Worm (Caenorhabditis elegans) whole organism, late embryonic: Measurements from ENCODE around the gene R12B2.7.

ENCODE experiments used
- ama-1 ChIP-seq: fragments of 150-350 bp; optimal IDR thresholded peaks from 2 replicates; lab custom pipeline; 2014
- hlh-30 ChIP-seq: sonication (generic microtip); optimal IDR thresholded peaks from 2 replicates; lab custom pipeline; 2017; ENCODE audit warnings: antibody characterized with exemption, missing genetic modification characterization, missing compliant biosample characterization; ENCODE audit not compliant: insufficient read depth
- pha-4 ChIP-seq: fragments of 150-350 bp; optimal IDR thresholded peaks from 2 replicates; lab custom pipeline; 2018; ENCODE audit warnings: missing biosample characterization, missing genetic modification reagents, missing genetic modification characterization
- pros-1 ChIP-seq: fragments of 150-350 bp; optimal IDR thresholded peaks from 2 replicates; lab custom pipeline; 2014; ENCODE audit warnings: missing biosample characterization, missing genetic modification reagents, missing genetic modification characterization

- TF ChIP-seq ama-1 (lab: Kevin White, UChicago) (no peak), hlh-30 (no peak), pros-1 (no peak), pha-4 (tag; lab: Kevin White, UChicago) (no peak)
These were observed 23.6 kb downstream of the R12B2.7 start for ce11 chrIII:5838159-5839046.
